Fruit fly (Drosophila melanogaster): ENCODE results near the gene GAPsec.

The GAPsec gene

DNA sequence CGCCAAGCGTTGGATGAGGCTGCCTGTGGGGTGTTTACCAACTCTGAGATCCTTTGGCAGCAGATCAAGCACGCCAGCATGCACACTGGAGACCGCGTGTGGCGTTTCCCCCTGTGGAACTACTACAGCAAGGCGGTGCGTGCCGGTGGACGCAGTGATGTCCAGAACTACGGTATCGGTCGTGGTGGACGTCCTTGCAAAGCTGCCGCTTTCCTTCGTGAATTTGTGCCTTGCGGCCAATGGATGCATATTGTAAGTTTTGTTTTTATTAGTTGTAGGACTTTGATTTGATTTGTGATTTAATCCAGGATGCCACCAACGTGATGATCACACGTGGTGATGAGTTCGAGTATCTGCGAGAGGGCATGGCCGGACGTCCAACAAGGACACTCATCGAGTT, 2.2 kb downstream of the GAPsec start:
- TF ChIP-seq CTCF (optimal IDR thresholded peaks at IDR 0.05) (no peak), CG8478 (optimal IDR thresholded peaks at IDR 0.05) (no peak)

dm6 chr3L:8619588-8619987, 4.1 kb downstream of the GAPsec start, which contains the start of gene S-Lap2:
Gene S-Lap2, plus strand, starts transcription at chr3L:8619888.
- TF ChIP-seq CTCF (optimal IDR thresholded peaks at IDR 0.05) (no peak), CG8478 (optimal IDR thresholded peaks at IDR 0.05) (no peak)

dm6 chr3L:8616935-8617334, 6.8 kb downstream of the GAPsec start, which contains the start of gene S-Lap1:
Gene S-Lap1, plus strand, starts transcription at chr3L:8617235.
- TF ChIP-seq CG8478 (optimal IDR thresholded peaks at IDR 0.05) (no peak), CTCF (optimal IDR thresholded peaks at IDR 0.05) (no peak)

DNA sequence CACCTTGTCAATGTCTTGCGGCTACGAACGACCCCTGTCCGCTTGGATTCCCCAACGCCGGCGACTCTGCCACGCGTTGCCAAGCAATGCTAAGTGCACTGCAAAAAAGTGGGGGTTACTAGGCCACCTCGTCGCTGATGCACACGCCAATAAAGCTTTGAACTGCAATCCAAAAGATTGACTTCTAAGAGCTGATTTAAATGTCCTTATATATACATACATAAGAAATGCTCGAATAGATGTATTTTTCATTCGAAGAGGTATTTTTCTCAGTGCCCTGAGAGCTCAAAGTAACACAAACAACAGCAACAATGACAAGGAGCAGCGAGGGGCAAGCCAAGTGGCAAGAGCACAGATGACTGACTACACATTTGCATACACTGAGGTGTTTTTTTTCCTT, 16.3 kb downstream of the GAPsec start:
- TF ChIP-seq CG8478 (optimal IDR thresholded peaks at IDR 0.05): no peak
- no peak for TF ChIP-seq CTCF (optimal IDR thresholded peaks at IDR 0.05)

DNA sequence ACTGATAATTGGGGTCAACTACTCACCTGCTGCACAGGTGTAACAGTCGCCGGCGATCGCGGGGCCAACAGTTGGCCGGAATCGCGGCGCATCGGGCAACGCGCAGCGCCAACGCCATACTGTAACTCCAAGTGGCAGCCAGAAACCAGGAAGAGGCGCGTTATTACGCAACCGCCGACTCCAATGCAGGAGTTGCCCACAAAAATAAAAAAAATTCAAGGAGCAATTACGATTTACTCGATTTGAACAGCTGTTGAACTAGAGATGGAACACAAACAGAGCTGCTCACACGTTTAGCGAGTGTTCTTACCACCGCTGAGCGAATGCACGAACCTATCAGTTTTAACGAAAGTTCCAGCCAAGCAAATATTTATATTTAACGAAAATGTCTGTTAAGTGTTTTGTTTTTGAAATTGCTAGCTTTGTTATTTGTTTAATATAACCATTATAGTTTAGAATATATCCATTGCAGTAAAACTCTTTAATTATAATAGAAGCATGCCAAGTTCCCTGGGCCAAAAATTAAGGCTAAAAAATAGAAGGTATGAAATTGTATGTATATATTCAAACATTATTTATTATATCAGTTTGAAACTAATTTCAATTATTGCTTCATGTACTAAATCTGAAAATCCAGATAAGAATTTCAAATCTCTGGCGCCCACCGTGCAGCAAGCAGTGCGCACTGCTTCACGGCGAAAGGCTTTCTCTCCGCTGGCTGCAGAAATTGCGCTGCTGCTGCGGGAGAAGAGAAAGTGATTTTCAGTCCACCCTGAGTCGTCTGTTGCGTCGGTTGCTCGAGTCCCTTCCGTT, 19.6 kb downstream of the GAPsec start, which contains the start of the genes CG5989 and CG6282:
Gene CG5989, minus strand, starts transcription at position 270 of the 813 bp plus-strand sequence.
Gene CG6282, plus strand, starts transcription at position 778 of the 813 bp plus-strand sequence.
- TF ChIP-seq CTCF (optimal IDR thresholded peaks at IDR 0.05): peak; percentile 31 to 56
- no peak for TF ChIP-seq CG8478 (optimal IDR thresholded peaks at IDR 0.05)

- TF ChIP-seq CTCF (optimal IDR thresholded peaks at IDR 0.05) (peak; percentile 26 to 28), CG8478 (optimal IDR thresholded peaks at IDR 0.05) (no peak)
These were observed 22.8 kb downstream of the GAPsec start, which contains the start of the genes Nelf-E and RpL14 for dm6 chr3L:8600752-8601433. Gene Nelf-E, minus strand, starts transcription at chr3L:8600879. Gene RpL14, plus strand, starts transcription at chr3L:8601006.

DNA sequence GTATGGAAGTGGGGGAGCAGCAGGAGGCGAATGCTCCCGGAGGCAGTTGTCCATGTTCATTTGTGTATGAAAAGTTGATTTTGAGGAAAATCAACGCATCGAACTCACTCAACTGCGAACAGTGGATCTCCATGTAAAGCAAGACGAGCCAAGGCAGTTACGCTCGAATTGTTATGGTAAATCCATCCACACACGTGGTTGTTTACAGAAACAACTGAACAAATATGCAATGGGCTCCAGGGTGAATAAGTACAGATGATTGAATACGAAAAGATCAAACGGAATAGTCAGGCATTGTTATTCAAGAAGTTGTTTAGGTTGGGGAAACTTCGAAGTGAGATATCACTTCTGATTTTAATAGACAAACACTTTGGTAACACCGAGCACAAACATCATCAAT, 39.6 kb downstream of the GAPsec start:
- no peak for TF ChIP-seq CTCF (optimal IDR thresholded peaks at IDR 0.05)
- no peak for TF ChIP-seq CG8478 (optimal IDR thresholded peaks at IDR 0.05)

dm6 chr3L:8582105-8582707, 41.5 kb downstream of the GAPsec start:
- TF ChIP-seq CG8478 (optimal IDR thresholded peaks at IDR 0.05) (no peak), CTCF (optimal IDR thresholded peaks at IDR 0.05) (no peak)

DNA sequence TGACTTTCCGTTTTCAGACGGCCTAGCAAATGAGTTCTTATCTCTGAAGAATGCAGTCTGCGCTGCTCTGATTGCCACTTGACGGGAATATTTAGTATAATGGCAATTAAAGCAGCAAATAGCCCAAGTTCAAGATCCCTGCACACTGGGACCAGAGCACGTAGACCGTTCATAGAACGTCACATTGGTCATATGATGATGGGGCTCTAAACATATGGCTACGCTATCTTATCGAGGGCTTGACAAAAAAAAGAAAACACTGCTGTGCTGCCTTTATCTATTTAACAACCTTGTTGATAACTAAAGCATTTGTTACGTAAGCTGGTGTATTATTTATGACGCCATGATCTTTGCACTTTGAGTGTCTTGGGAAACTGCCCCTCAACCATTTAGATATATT, 42.9 kb downstream of the GAPsec start:
- TF ChIP-seq CTCF (optimal IDR thresholded peaks at IDR 0.05): no peak
- TF ChIP-seq CG8478 (optimal IDR thresholded peaks at IDR 0.05): no peak

dm6 chr3L:8579513-8579912, 44.2 kb downstream of the GAPsec start:
- TF ChIP-seq CTCF (optimal IDR thresholded peaks at IDR 0.05): no peak
- TF ChIP-seq CG8478 (optimal IDR thresholded peaks at IDR 0.05): no peak

DNA sequence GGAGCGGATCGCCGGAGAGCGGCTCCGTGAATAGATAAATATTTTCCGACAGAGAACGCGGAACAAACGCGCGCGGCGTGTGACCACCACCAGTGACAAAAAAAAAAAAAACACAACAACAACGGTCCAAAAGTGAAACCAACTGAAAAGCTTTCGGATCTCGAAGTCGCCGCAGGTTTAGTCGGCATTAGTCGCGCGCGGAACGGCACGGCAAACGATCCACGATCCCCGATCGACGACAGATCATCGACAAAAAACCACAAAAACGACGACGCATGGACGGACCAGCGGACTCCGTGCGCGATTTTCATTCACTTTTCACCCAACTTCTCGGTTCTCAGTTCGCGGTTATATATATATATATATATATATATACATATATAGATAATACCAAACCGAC, 45.2 kb downstream of the GAPsec start:
- TF ChIP-seq CTCF (optimal IDR thresholded peaks at IDR 0.05) (no peak), CG8478 (optimal IDR thresholded peaks at IDR 0.05) (no peak)

dm6 chr3L:8575844-8576842, 47.6 kb downstream of the GAPsec start, which contains the start of the genes CG6638 and CG43078:
Gene CG6638, minus strand, starts transcription at chr3L:8576078.
Gene CG43078, plus strand, starts transcription at chr3L:8576808.
- TF ChIP-seq CTCF (optimal IDR thresholded peaks at IDR 0.05) (no peak), CG8478 (optimal IDR thresholded peaks at IDR 0.05) (no peak)

Measured in S2 (cell line).